Fruit fly (Drosophila melanogaster) whole organism, embryonic: ENCODE data around the gene Vti1a.
A peak's percentile ranks its signal among the peaks of the same experiment; 100 is the strongest.

ENCODE experiments used
- Abd-B ChIP-seq: fragments of 200-800 bp; sonication (Bioruptor generic); optimal IDR thresholded peaks from 2 replicates; lab custom pipeline; 2018; ENCODE audit warnings: missing biosample characterization, mild to moderate bottlenecking, missing genetic modification characterization, moderate library complexity
- BEAF-32 ChIP-seq: fragments of 200-800 bp; sonication (Bioruptor generic); optimal IDR thresholded peaks from 3 replicates; lab custom pipeline; 2017; ENCODE audit warnings: missing biosample characterization, missing genetic modification characterization, mild to moderate bottlenecking, moderate library complexity, missing genetic modification reagents
- BtbVII ChIP-seq: fragments of 200-800 bp; sonication (Bioruptor generic); optimal IDR thresholded peaks from 3 replicates; lab custom pipeline; 2017; ENCODE audit warnings: missing biosample characterization, mild to moderate bottlenecking, missing genetic modification characterization
- CG11560 ChIP-seq: fragments of 200-800 bp; sonication (Bioruptor generic); IDR thresholded peaks from 3 replicates; pipeline ENCODE4 v1.3.6; 2022; ENCODE audit warnings: missing biosample characterization, missing genetic modification characterization
- CG11696 ChIP-seq: fragments of 200-800 bp; sonication (Bioruptor generic); IDR thresholded peaks from 2 replicates; pipeline ENCODE4 v1.3.6; 2022; ENCODE audit warnings: missing biosample characterization, missing genetic modification characterization
- CG12104 ChIP-seq: fragments of 200-800 bp; sonication (Bioruptor generic); optimal IDR thresholded peaks from 3 replicates; lab custom pipeline; 2016; ENCODE audit warnings: missing biosample characterization, missing genetic modification characterization
- CG14014 ChIP-seq: fragments of 200-800 bp; sonication (Bioruptor generic); IDR thresholded peaks from 2 replicates; pipeline ENCODE4 v1.3.6; 2022; ENCODE audit warnings: missing biosample characterization, missing genetic modification characterization
- CG15269 ChIP-seq: fragments of 200-800 bp; sonication (Bioruptor generic); optimal IDR thresholded peaks from 2 replicates; lab custom pipeline; 2018; ENCODE audit warnings: missing biosample characterization, mild to moderate bottlenecking, missing genetic modification characterization, moderate library complexity
- CG15514 ChIP-seq: fragments of 200-800 bp; sonication (Bioruptor generic); optimal IDR thresholded peaks from 3 replicates; lab custom pipeline; 2017; ENCODE audit warnings: missing biosample characterization, missing genetic modification characterization, mild to moderate bottlenecking, moderate library complexity, missing genetic modification reagents
- CG2120 ChIP-seq: fragments of 200-800 bp; sonication (Bioruptor generic); optimal IDR thresholded peaks from 3 replicates; lab custom pipeline; 2016; ENCODE audit warnings: missing biosample characterization, missing genetic modification characterization
- CG2712 ChIP-seq: fragments of 200-800 bp; optimal IDR thresholded peaks from 3 replicates; lab custom pipeline; 2019; ENCODE audit warnings: missing biosample characterization, mild to moderate bottlenecking, missing genetic modification characterization, moderate library complexity
- CG30403 ChIP-seq: fragments of 200-800 bp; sonication (Bioruptor generic); optimal IDR thresholded peaks from 3 replicates; lab custom pipeline; 2016; ENCODE audit warnings: missing biosample characterization, missing genetic modification characterization
- CG3407 ChIP-seq: fragments of 200-800 bp; sonication (Bioruptor generic); optimal IDR thresholded peaks from 2 replicates; lab custom pipeline; 2018; ENCODE audit warnings: missing biosample characterization, mild to moderate bottlenecking, missing genetic modification characterization
- CG34224 ChIP-seq: fragments of 200-800 bp; sonication (Bioruptor generic); IDR thresholded peaks from 3 replicates; pipeline ENCODE4 v1.3.6; 2022; ENCODE audit warnings: missing biosample characterization, missing genetic modification characterization; ENCODE audit not compliant: partially characterized antibody
- CG4617 ChIP-seq: fragments of 200-800 bp; sonication (Bioruptor generic); optimal IDR thresholded peaks from 3 replicates; lab custom pipeline; 2016; ENCODE audit warnings: missing biosample characterization, missing genetic modification characterization, borderline replicate concordance
- CG6272 ChIP-seq: fragments of 200-800 bp; sonication (Bioruptor generic); IDR thresholded peaks from 2 replicates; pipeline ENCODE4 v1.3.6; 2022; ENCODE audit warnings: missing biosample characterization, missing genetic modification characterization
- CG7556 ChIP-seq: fragments of 200-800 bp; sonication (Bioruptor generic); optimal IDR thresholded peaks from 2 replicates; lab custom pipeline; 2017; ENCODE audit warnings: missing biosample characterization, mild to moderate bottlenecking, missing genetic modification characterization
- CTCF ChIP-seq: fragments of 200-800 bp; sonication (Bioruptor generic); optimal IDR thresholded peaks from 2 replicates; lab custom pipeline; 2017; ENCODE audit warnings: missing biosample characterization, mild to moderate bottlenecking, missing genetic modification characterization, moderate library complexity
- Chrac-16 ChIP-seq: fragments of 200-800 bp; sonication (Bioruptor generic); optimal IDR thresholded peaks from 3 replicates; lab custom pipeline; 2016; ENCODE audit warnings: missing biosample characterization, missing genetic modification characterization
- D19A ChIP-seq: fragments of 200-800 bp; optimal IDR thresholded peaks from 3 replicates; lab custom pipeline; 2019; ENCODE audit warnings: missing biosample characterization, mild to moderate bottlenecking, missing genetic modification characterization, moderate library complexity
- Dp ChIP-seq: fragments of 200-800 bp; sonication (Bioruptor generic); optimal IDR thresholded peaks from 2 replicates; lab custom pipeline; 2018; ENCODE audit warnings: missing biosample characterization, mild to moderate bottlenecking, missing genetic modification characterization, moderate library complexity
- Dref ChIP-seq: fragments of 200-800 bp; sonication (Bioruptor generic); IDR thresholded peaks from 2 replicates; pipeline ENCODE4 v1.3.6; 2022; ENCODE audit warnings: missing biosample characterization, missing genetic modification characterization
- E2f2 ChIP-seq: fragments of 200-800 bp; sonication (Bioruptor generic); IDR thresholded peaks from 2 replicates; pipeline ENCODE4 v1.3.6; 2022; ENCODE audit warnings: missing biosample characterization, missing genetic modification characterization
- Elba2 ChIP-seq: fragments of 200-800 bp; sonication (Bioruptor generic); optimal IDR thresholded peaks from 3 replicates; lab custom pipeline; 2016; ENCODE audit warnings: missing biosample characterization, missing genetic modification characterization
- Ets97D ChIP-seq: fragments of 200-800 bp; sonication (Bioruptor generic); optimal IDR thresholded peaks from 3 replicates; lab custom pipeline; 2016; ENCODE audit warnings: missing biosample characterization, missing genetic modification characterization
- HmgZ ChIP-seq: fragments of 200-800 bp; sonication (Bioruptor generic); optimal IDR thresholded peaks from 2 replicates; lab custom pipeline; 2018; ENCODE audit warnings: missing biosample characterization, mild to moderate bottlenecking, missing genetic modification characterization
- Hmr ChIP-seq: fragments of 200-800 bp; sonication (Bioruptor generic); optimal IDR thresholded peaks from 3 replicates; lab custom pipeline; 2017; ENCODE audit warnings: mild to moderate bottlenecking, missing biosample characterization, missing genetic modification reagents, missing genetic modification characterization
- Lhr ChIP-seq: fragments of 200-800 bp; sonication (Bioruptor generic); optimal IDR thresholded peaks from 3 replicates; lab custom pipeline; 2017; ENCODE audit warnings: mild to moderate bottlenecking, missing biosample characterization, missing genetic modification reagents, missing genetic modification characterization
- Med ChIP-seq: fragments of 200-800 bp; sonication (Bioruptor generic); peaks from one replicate; lab custom pipeline; 2016; ENCODE audit warnings: missing biosample characterization, missing genetic modification characterization, mild to moderate bottlenecking, inconsistent platforms, moderate library complexity
- Mes4 ChIP-seq: fragments of 200-800 bp; sonication (Bioruptor generic); optimal IDR thresholded peaks from 2 replicates; lab custom pipeline; 2016; ENCODE audit warnings: missing biosample characterization, missing genetic modification characterization
- NC2α ChIP-seq: fragments of 200-800 bp; sonication (Bioruptor generic); optimal IDR thresholded peaks from 2 replicates; lab custom pipeline; 2016; ENCODE audit warnings: missing biosample characterization, missing genetic modification characterization
- Nf-YC ChIP-seq: fragments of 200-800 bp; optimal IDR thresholded peaks from 3 replicates; lab custom pipeline; 2019; ENCODE audit warnings: missing biosample characterization, mild to moderate bottlenecking, missing genetic modification characterization, moderate library complexity
- Pdp1 ChIP-seq, 2 experiments: fragments of 200-800 bp; sonication (Bioruptor generic); optimal IDR thresholded peaks; 3 replicates each; lab custom pipeline; 2016; ENCODE audit warnings: missing biosample characterization in 2 of 2, missing genetic modification characterization in 2 of 2, mild to moderate bottlenecking in 1 of 2, moderate library complexity in 1 of 2
- Sin3A ChIP-seq: fragments of >200 bp; optimal IDR thresholded peaks from 2 replicates; lab custom pipeline; 2018
- Sry-δ ChIP-seq: fragments of 200-800 bp; sonication (Bioruptor generic); optimal IDR thresholded peaks from 2 replicates; lab custom pipeline; 2016; ENCODE audit warnings: missing biosample characterization, missing genetic modification characterization
- Taf1 ChIP-seq: fragments of 200-800 bp; sonication (Bioruptor generic); IDR thresholded peaks from 2 replicates; pipeline ENCODE4 v1.3.6; 2022; ENCODE audit warnings: missing biosample characterization, missing genetic modification characterization
- ab ChIP-seq: fragments of 200-800 bp; sonication (Bioruptor generic); optimal IDR thresholded peaks from 2 replicates; lab custom pipeline; 2016; ENCODE audit warnings: missing biosample characterization, missing genetic modification characterization
- cwo ChIP-seq: fragments of 200-800 bp; sonication (Bioruptor generic); optimal IDR thresholded peaks from 3 replicates; lab custom pipeline; 2017; ENCODE audit warnings: missing biosample characterization, missing genetic modification characterization, mild to moderate bottlenecking, moderate library complexity, missing genetic modification reagents
- exex ChIP-seq: fragments of 200-800 bp; sonication (Bioruptor generic); optimal IDR thresholded peaks from 4 replicates; lab custom pipeline; 2018; ENCODE audit warnings: missing biosample characterization, mild to moderate bottlenecking, missing genetic modification characterization, moderate library complexity
- fd102C ChIP-seq: fragments of 200-800 bp; sonication (Bioruptor generic); optimal IDR thresholded peaks from 2 replicates; lab custom pipeline; 2018; ENCODE audit warnings: missing biosample characterization, mild to moderate bottlenecking, missing genetic modification characterization, moderate library complexity
- gcm ChIP-seq: fragments of 200-800 bp; sonication (Bioruptor generic); optimal IDR thresholded peaks from 2 replicates; lab custom pipeline; 2019; ENCODE audit warnings: missing biosample characterization, mild to moderate bottlenecking, missing genetic modification characterization, moderate library complexity
- knrl ChIP-seq: fragments of 200-800 bp; sonication (Bioruptor generic); IDR thresholded peaks from 3 replicates; pipeline ENCODE4 v1.3.6; 2022; ENCODE audit warnings: missing biosample characterization, missing genetic modification characterization; ENCODE audit not compliant: partially characterized antibody
- lola ChIP-seq, 3 experiments: fragments of >200 bp in 2 of 3; fragments of 200-800 bp in 1 of 3; sonication (Bioruptor generic) in 1 of 3; optimal IDR thresholded peaks; 2 replicates each; lab custom pipeline; 2017 to 2019; ENCODE audit warnings: missing biosample characterization in 3 of 3, missing genetic modification characterization in 3 of 3, mild to moderate bottlenecking in 1 of 3, moderate library complexity in 1 of 3
- phol ChIP-seq: fragments of 200-800 bp; sonication (Bioruptor generic); optimal IDR thresholded peaks from 3 replicates; lab custom pipeline; 2018; ENCODE audit warnings: missing biosample characterization, mild to moderate bottlenecking, missing genetic modification characterization, moderate library complexity
- pzg ChIP-seq: fragments of 200-800 bp; sonication (Bioruptor generic); optimal IDR thresholded peaks from 3 replicates; lab custom pipeline; 2018; ENCODE audit warnings: missing biosample characterization, mild to moderate bottlenecking, missing genetic modification characterization, moderate library complexity
- tio ChIP-seq: fragments of 200-800 bp; sonication (Bioruptor generic); optimal IDR thresholded peaks from 2 replicates; lab custom pipeline; 2017; ENCODE audit warnings: missing biosample characterization, missing genetic modification characterization, inconsistent platforms
- unpg ChIP-seq: fragments of 200-800 bp; sonication (Bioruptor generic); optimal IDR thresholded peaks from 3 replicates; lab custom pipeline; 2018; ENCODE audit warnings: missing biosample characterization, mild to moderate bottlenecking, missing genetic modification characterization, moderate library complexity
- zen ChIP-seq: fragments of 200-800 bp; sonication (Bioruptor generic); optimal IDR thresholded peaks from 3 replicates; lab custom pipeline; 2018; ENCODE audit warnings: missing biosample characterization, mild to moderate bottlenecking, missing genetic modification characterization, moderate library complexity

Vti1a gene

dm6 chr3L:711839-712553, 19.3 kb upstream of the Vti1a start, which contains the start of gene CG13896 (continued):
- TF ChIP-seq exex (tag; lab: Kevin White, UChicago): peak; percentile 40
- peak; percentile 56 for TF ChIP-seq cwo (GFP tag; lab: Kevin White, UChicago)
- peak; percentile 77 for TF ChIP-seq NC2α (GFP tag; lab: Kevin White, UChicago)
- peak; percentile 78; the same call in 2 of the 3 replicates for TF ChIP-seq CG11560
- TF ChIP-seq D19A (tag; lab: Kevin White, UChicago): peak; percentile 73
- TF ChIP-seq ab (GFP tag; lab: Kevin White, UChicago): peak; percentile 88
- peak; percentile 46; the same call in 1 of the 3 replicates for TF ChIP-seq CG34224 (GFP tag; lab: Robert Waterston, UW)
- TF ChIP-seq Dp (GFP tag; lab: Kevin White, UChicago): peak; percentile 59
- TF ChIP-seq CG11696 (GFP tag; lab: Robert Waterston, UW): no peak
- peak; percentile 85 for TF ChIP-seq Mes4 (GFP tag; lab: Kevin White, UChicago)
- TF ChIP-seq unpg (GFP tag; lab: Kevin White, UChicago): peak; percentile 88
- TF ChIP-seq gcm (GFP tag; lab: Kevin White, UChicago): peak; percentile 87
- peak; percentile 94 for TF ChIP-seq Chrac-16 (GFP tag; lab: Kevin White, UChicago)
- TF ChIP-seq fd102C (GFP tag; lab: Kevin White, UChicago): peak; percentile 51
- peak; percentile 84 for TF ChIP-seq zen (tag; lab: Kevin White, UChicago)
- TF ChIP-seq Abd-B: peak; percentile 77
- TF ChIP-seq CG15514 (GFP tag; lab: Kevin White, UChicago): peak; percentile 80
- peak; percentile 63 for TF ChIP-seq Nf-YC (tag; lab: Kevin White, UChicago)
- peak; percentile 84 for TF ChIP-seq CG12104 (GFP tag; lab: Kevin White, UChicago)

- TF ChIP-seq knrl (peak; percentile 33; the same call in 1 of the 3 replicates), CG2120 (GFP tag; lab: Kevin White, UChicago) (peak; percentile 1), CG2712 (tag; lab: Kevin White, UChicago) (peak; percentile 36), CG7556 (GFP tag; lab: Kevin White, UChicago) (no peak), BtbVII (GFP tag; lab: Kevin White, UChicago) (no peak), pzg (GFP tag; lab: Kevin White, UChicago) (peak; percentile 14), Elba2 (GFP tag; lab: Kevin White, UChicago) (no peak), Sin3A (lab: Kevin White, UChicago) (peak; percentile 37), Pdp1 (GFP tag; optimal IDR thresholded peaks at IDR 0.05; lab: Kevin White, UChicago) (peak in 1 of 2 experiments; percentile 90), Ets97D (GFP tag; lab: Kevin White, UChicago) (peak; percentile 18), CTCF (GFP tag; lab: Kevin White, UChicago) (peak; percentile 76), CG30403 (peak; percentile 2), tio (GFP tag; lab: Kevin White, UChicago) (peak; percentile 20), CG3407 (GFP tag; lab: Kevin White, UChicago) (no peak), CG15269 (tag; lab: Kevin White, UChicago) (no peak), lola (GFP tag; optimal IDR thresholded peaks at IDR 0.05; lab: Kevin White, UChicago) (no peak), Dref (GFP tag; lab: Robert Waterston, UW) (peak; percentile 47), E2f2 (GFP tag; lab: Robert Waterston, UW) (0 out of 2 replicates have a peak, but pooled peaks have one; percentile 5), Hmr (GFP tag; lab: Kevin White, UChicago) (peak; percentile 54), Med (GFP tag; lab: Kevin White, UChicago) (peak; percentile 0), Sry-δ (peak; percentile 11), phol (tag; lab: Kevin White, UChicago) (peak; percentile 26), Taf1 (GFP tag; lab: Robert Waterston, UW) (no peak), HmgZ (tag; lab: Kevin White, UChicago) (peak; percentile 13), CG4617 (peak; percentile 11), BEAF-32 (GFP tag; lab: Kevin White, UChicago) (peak; percentile 16), CG6272 (no peak), CG14014 (no peak), Lhr (GFP tag; lab: Kevin White, UChicago) (peak; percentile 77)
Measured at dm6 chr3L:710345-710822, 17.7 kb upstream of the Vti1a start, which contains the start of gene CkIIalpha-i3. TSS of gene CkIIalpha-i3 (minus strand) at chr3L:710607.
